Worm (Caenorhabditis elegans) whole organism, L1 larva: Measurements from ENCODE around the gene ifet-1.

ENCODE experiments used
- C16A3.4 ChIP-seq: fragments of 150-350 bp; optimal IDR thresholded peaks from 2 replicates; lab custom pipeline; 2014; ENCODE audit warnings: missing biosample characterization, missing genetic modification characterization
- aha-1 ChIP-seq: fragments of 150-350 bp; optimal IDR thresholded peaks from 2 replicates; lab custom pipeline; 2014; ENCODE audit warnings: missing biosample characterization, missing genetic modification characterization
- alr-1 ChIP-seq: fragments of 200-800 bp; sonication (Bioruptor generic); optimal IDR thresholded peaks from 2 replicates; lab custom pipeline; 2018; ENCODE audit warnings: borderline replicate concordance, mild to moderate bottlenecking, missing genetic modification characterization, missing compliant biosample characterization
- blmp-1 ChIP-seq: fragments of 150-350 bp; optimal IDR thresholded peaks from 2 replicates; lab custom pipeline; 2014; ENCODE audit warnings: missing biosample characterization, missing genetic modification characterization
- ceh-8 ChIP-seq: fragments of 200-800 bp; sonication (Bioruptor generic); optimal IDR thresholded peaks from 2 replicates; lab custom pipeline; 2018; ENCODE audit warnings: mild to moderate bottlenecking, missing genetic modification characterization, moderate library complexity, missing compliant biosample characterization
- ceh-82 ChIP-seq, 3 experiments: fragments of 150-350 bp in 1 of 3; sonication (generic microtip) in 2 of 3; optimal IDR thresholded peaks; 2 replicates each; lab custom pipeline; 2014 to 2017; ENCODE audit warnings: missing biosample characterization in 3 of 3, missing genetic modification characterization in 3 of 3
- ceh-88 ChIP-seq: fragments of 200-800 bp; sonication (Bioruptor generic); IDR thresholded peaks from 2 replicates; pipeline ENCODE4 v1.3.6; 2022; ENCODE audit warnings: missing genetic modification characterization, missing compliant biosample characterization
- dpl-1 ChIP-seq, 3 experiments: fragments of 150-350 bp in 2 of 3; sonication (generic microtip) in 1 of 3; optimal IDR thresholded peaks; 2 replicates each; lab custom pipeline; 2014 to 2017; ENCODE audit warnings: missing biosample characterization in 3 of 3, missing genetic modification characterization in 3 of 3, missing genetic modification reagents in 3 of 3
- efl-1 ChIP-seq, 4 experiments: fragments of 150-350 bp; optimal IDR thresholded peaks in 3 of 4; peaks in 1 of 4; 1 replicate in 1 of 4; 2 replicates in 3 of 4; lab custom pipeline; 2014; ENCODE audit warnings: missing biosample characterization in 2 of 4, missing genetic modification characterization in 2 of 4, missing genetic modification reagents in 2 of 4
- egl-13 ChIP-seq: sonication (generic microtip); optimal IDR thresholded peaks from 2 replicates; lab custom pipeline; 2016; ENCODE audit warnings: missing genotype, missing genetic modification reagents, missing genetic modification characterization, missing compliant biosample characterization
- egl-27 ChIP-seq, 2 experiments: fragments of 150-350 bp in 1 of 2; sonication (generic microtip); optimal IDR thresholded peaks; 3 replicates each; lab custom pipeline; 2017 to 2018; ENCODE audit warnings: missing biosample characterization in 2 of 2, missing genetic modification characterization in 2 of 2, missing genetic modification reagents in 2 of 2
- elt-2 ChIP-seq: sonication (generic microtip); optimal IDR thresholded peaks from 2 replicates; lab custom pipeline; 2016; ENCODE audit warnings: missing genetic modification characterization, mild to moderate bottlenecking, inconsistent platforms, missing compliant biosample characterization, missing genetic modification reagents
- elt-3 ChIP-seq, 6 experiments: fragments of 150-350 bp in 1 of 6; sonication (generic microtip); optimal IDR thresholded peaks; 2 replicates each; lab custom pipeline; 2017 to 2018; ENCODE audit warnings: missing biosample characterization in 6 of 6, missing genetic modification characterization in 6 of 6, inconsistent platforms in 1 of 6
- fkh-10 ChIP-seq: sonication (generic microtip); optimal IDR thresholded peaks from 2 replicates; lab custom pipeline; 2017; ENCODE audit warnings: missing biosample characterization, missing genetic modification reagents, missing genetic modification characterization
- grh-1 ChIP-seq: fragments of 200-800 bp; sonication (Bioruptor generic); IDR thresholded peaks from 2 replicates; pipeline ENCODE4 v1.3.6; 2022; ENCODE audit warnings: missing genetic modification reagents, missing genetic modification characterization, missing compliant biosample characterization
- hpl-2 ChIP-seq: fragments of 150-350 bp; optimal IDR thresholded peaks from 2 replicates; lab custom pipeline; 2014; ENCODE audit warnings: missing biosample characterization, missing genetic modification reagents, missing genetic modification characterization
- lin-14 ChIP-seq: fragments of 200-800 bp; sonication (Bioruptor generic); optimal IDR thresholded peaks from 2 replicates; lab custom pipeline; 2018; ENCODE audit warnings: mild to moderate bottlenecking, missing genetic modification characterization, moderate library complexity, missing compliant biosample characterization
- lin-15B ChIP-seq: fragments of 150-350 bp; sonication (generic microtip); optimal IDR thresholded peaks from 3 replicates; lab custom pipeline; 2014; ENCODE audit warnings: missing biosample characterization, missing genetic modification characterization
- lir-3 ChIP-seq: sonication (generic microtip); optimal IDR thresholded peaks from 2 replicates; lab custom pipeline; 2016; ENCODE audit warnings: mild to moderate bottlenecking, missing genetic modification characterization, moderate library complexity, missing compliant biosample characterization; ENCODE audit not compliant: poor library complexity
- lsy-2 ChIP-seq, 2 experiments: fragments of 150-350 bp; optimal IDR thresholded peaks; 2 replicates each; lab custom pipeline; 2014; ENCODE audit warnings: missing biosample characterization in 2 of 2, missing genetic modification characterization in 2 of 2
- mef-2 ChIP-seq: fragments of 150-350 bp; optimal IDR thresholded peaks from 2 replicates; lab custom pipeline; 2014; ENCODE audit warnings: missing biosample characterization, missing genetic modification characterization
- mep-1 ChIP-seq: fragments of 150-350 bp; optimal IDR thresholded peaks from 2 replicates; lab custom pipeline; 2014; ENCODE audit warnings: missing biosample characterization, missing genetic modification characterization
- nhr-11 ChIP-seq: fragments of 150-350 bp; optimal IDR thresholded peaks from 2 replicates; lab custom pipeline; 2014; ENCODE audit warnings: missing biosample characterization, missing genetic modification characterization
- nhr-12 ChIP-seq: sonication (generic microtip); optimal IDR thresholded peaks from 2 replicates; lab custom pipeline; 2017; ENCODE audit warnings: missing biosample characterization, missing genetic modification characterization
- nhr-19 ChIP-seq: fragments of 200-800 bp; sonication (Bioruptor generic); conservative IDR thresholded peaks from 2 replicates; pipeline ENCODE4 v1.3.6; 2022; ENCODE audit warnings: missing genetic modification characterization, missing compliant biosample characterization
- nhr-20 ChIP-seq: sonication (generic microtip); optimal IDR thresholded peaks from 2 replicates; lab custom pipeline; 2016; ENCODE audit warnings: mild to moderate bottlenecking, missing genetic modification characterization, missing compliant biosample characterization
- nhr-28 ChIP-seq: fragments of 150-350 bp; optimal IDR thresholded peaks from 2 replicates; lab custom pipeline; 2014; ENCODE audit warnings: missing biosample characterization, missing genetic modification characterization
- nhr-47 ChIP-seq: sonication (generic microtip); optimal IDR thresholded peaks from 2 replicates; lab custom pipeline; 2016; ENCODE audit warnings: mild to moderate bottlenecking, missing genetic modification characterization, moderate library complexity, missing compliant biosample characterization
- nhr-71 ChIP-seq: sonication (generic microtip); optimal IDR thresholded peaks from 2 replicates; lab custom pipeline; 2016; ENCODE audit warnings: mild to moderate bottlenecking, missing genetic modification characterization, moderate library complexity, missing compliant biosample characterization
- nhr-77 ChIP-seq: fragments of 150-350 bp; optimal IDR thresholded peaks from 2 replicates; lab custom pipeline; 2014; ENCODE audit warnings: missing biosample characterization, missing genetic modification characterization
- nhr-84 ChIP-seq: sonication (generic microtip); optimal IDR thresholded peaks from 2 replicates; lab custom pipeline; 2017; ENCODE audit warnings: missing biosample characterization, missing genetic modification characterization
- nhr-85 ChIP-seq: sonication (generic microtip); peaks from one replicate; lab custom pipeline; 2016; ENCODE audit warnings: missing genetic modification characterization, inconsistent platforms, missing compliant biosample characterization
- nhr-90 ChIP-seq: sonication (generic microtip); optimal IDR thresholded peaks from 2 replicates; lab custom pipeline; 2016; ENCODE audit warnings: mild to moderate bottlenecking, missing genetic modification characterization, missing compliant biosample characterization; ENCODE audit not compliant: poor library complexity
- pqm-1 ChIP-seq: sonication (generic microtip); optimal IDR thresholded peaks from 3 replicates; lab custom pipeline; 2017; ENCODE audit warnings: missing biosample characterization, missing genetic modification characterization
- rnt-1 ChIP-seq: sonication (generic microtip); optimal IDR thresholded peaks from 2 replicates; lab custom pipeline; 2016; ENCODE audit warnings: mild to moderate bottlenecking, missing genetic modification characterization, moderate library complexity, missing compliant biosample characterization
- skn-1 ChIP-seq: fragments of 150-350 bp; optimal IDR thresholded peaks from 2 replicates; lab custom pipeline; 2014; ENCODE audit warnings: missing biosample characterization, missing genetic modification characterization
- snpc-4 ChIP-seq: fragments of 150-350 bp; optimal IDR thresholded peaks from 2 replicates; lab custom pipeline; 2014; ENCODE audit warnings: missing biosample characterization, missing genetic modification characterization
- snu-23 ChIP-seq: sonication (generic microtip); optimal IDR thresholded peaks from 2 replicates; lab custom pipeline; 2016; ENCODE audit warnings: missing genetic modification characterization, missing compliant biosample characterization
- swsn-7 ChIP-seq: sonication (generic microtip); optimal IDR thresholded peaks from 2 replicates; lab custom pipeline; 2016; ENCODE audit warnings: missing genetic modification characterization, missing compliant biosample characterization
- tbx-2 ChIP-seq: sonication (generic microtip); optimal IDR thresholded peaks from 2 replicates; lab custom pipeline; 2016; ENCODE audit warnings: missing genetic modification characterization, missing compliant biosample characterization
- unc-130 ChIP-seq: fragments of 150-350 bp; optimal IDR thresholded peaks from 2 replicates; lab custom pipeline; 2017; ENCODE audit warnings: missing biosample characterization, missing genetic modification characterization, inconsistent platforms
- unc-30 ChIP-seq: sonication (generic microtip); optimal IDR thresholded peaks from 2 replicates; lab custom pipeline; 2017; ENCODE audit warnings: missing biosample characterization, missing genetic modification characterization
- vab-15 ChIP-seq: sonication (generic microtip); optimal IDR thresholded peaks from 2 replicates; lab custom pipeline; 2017; ENCODE audit warnings: missing genotype, mild to moderate bottlenecking, missing genetic modification characterization, missing compliant biosample characterization
- xbp-1 ChIP-seq: sonication (generic microtip); optimal IDR thresholded peaks from 2 replicates; lab custom pipeline; 2016; ENCODE audit warnings: missing genetic modification characterization, missing compliant biosample characterization
- zip-4 ChIP-seq: fragments of 200-800 bp; sonication (Bioruptor generic); optimal IDR thresholded peaks from 2 replicates; lab custom pipeline; 2018; ENCODE audit warnings: mild to moderate bottlenecking, missing genetic modification characterization, moderate library complexity, missing compliant biosample characterization
- ztf-11 ChIP-seq, 2 experiments: sonication (generic microtip); optimal IDR thresholded peaks; 2 replicates each; lab custom pipeline; 2016 to 2017; ENCODE audit warnings: missing genetic modification characterization in 2 of 2, missing biosample characterization in 1 of 2, missing compliant biosample characterization in 1 of 2
- ztf-4 ChIP-seq: fragments of 150-350 bp; optimal IDR thresholded peaks from 2 replicates; lab custom pipeline; 2014; ENCODE audit warnings: missing biosample characterization, missing genetic modification characterization

The ifet-1 gene

ce11 chrIII:4475428-4475968 lies 548 bp upstream of the ifet-1 start, which contains the start of gene rps-1 (continued):
- peak; percentile 91 for TF ChIP-seq aha-1 (tag; lab: Kevin White, UChicago)
- peak; percentile 87 for TF ChIP-seq unc-30 (tag; lab: Kevin White, UChicago)
- peak; percentile 87 for TF ChIP-seq blmp-1 (tag; lab: Kevin White, UChicago)
- peak; percentile 94 for TF ChIP-seq lin-15B (tag; lab: Kevin White, UChicago)
- TF ChIP-seq vab-15 = peak; percentile 96
- peak; percentile 99 for TF ChIP-seq rnt-1 (tag; lab: Kevin White, UChicago)
- peak; percentile 77 to 81 for TF ChIP-seq egl-27 (tag; optimal IDR thresholded peaks at IDR 0.05; lab: Kevin White, UChicago)
- peak; percentile 96 for TF ChIP-seq ceh-8 (GFP tag; lab: Kevin White, UChicago)
- TF ChIP-seq nhr-84 = peak; percentile 74
- TF ChIP-seq zip-4 (GFP tag; lab: Kevin White, UChicago) = peak; percentile 95
- TF ChIP-seq C16A3.4 = peak; percentile 99
- TF ChIP-seq alr-1 (tag; lab: Kevin White, UChicago) = no peak
- peak; percentile 95 for TF ChIP-seq ceh-88 (GFP tag; lab: Robert Waterston, UW)
- TF ChIP-seq lsy-2 (tag; optimal IDR thresholded peaks at IDR 0.05; lab: Kevin White, UChicago) = peak; percentile 100
- TF ChIP-seq nhr-20 (tag; lab: Kevin White, UChicago) = peak; percentile 99

DNA sequence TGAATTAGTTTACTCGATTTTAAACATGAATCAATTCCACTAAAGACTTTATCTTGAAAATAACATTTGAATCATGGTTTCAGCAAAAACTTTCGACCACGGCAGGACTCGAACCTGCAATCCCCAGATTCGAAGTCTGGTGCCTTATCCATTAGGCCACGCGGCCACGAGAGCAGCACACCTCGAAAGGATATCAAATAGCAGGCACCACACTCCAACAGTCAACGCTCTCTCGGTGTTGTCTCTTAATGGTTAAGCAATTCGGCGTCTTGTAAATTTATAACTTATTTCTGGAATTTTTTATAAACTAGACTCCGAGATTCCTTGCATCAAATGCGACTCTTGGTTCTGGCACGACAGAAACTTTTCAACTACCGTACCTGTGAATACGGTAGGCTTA lies 4.2 kb downstream of the ifet-1 start:
- TF ChIP-seq ceh-82 (tag; optimal IDR thresholded peaks at IDR 0.05; lab: Kevin White, UChicago) (peak in 2 of 3 experiments; percentile 49 to 64), vab-15 (no peak), ztf-11 (tag; optimal IDR thresholded peaks at IDR 0.05; lab: Kevin White, UChicago) (peak in 1 of 2 experiments; percentile 21), lsy-2 (tag; optimal IDR thresholded peaks at IDR 0.05; lab: Kevin White, UChicago) (peak; percentile 73 to 79), nhr-77 (no peak), lir-3 (tag; lab: Kevin White, UChicago) (peak; percentile 82), mep-1 (tag; lab: Kevin White, UChicago) (peak; percentile 67), ceh-8 (GFP tag; lab: Kevin White, UChicago) (peak; percentile 19), elt-2 (tag; lab: Kevin White, UChicago) (peak; percentile 0), nhr-90 (tag; lab: Kevin White, UChicago) (peak; percentile 58), xbp-1 (peak; percentile 44), lin-15B (tag; lab: Kevin White, UChicago) (no peak), nhr-28 (tag; lab: Kevin White, UChicago) (no peak), tbx-2 (peak; percentile 30), nhr-85 (tag; lab: Kevin White, UChicago) (peak; percentile 50), mef-2 (tag; lab: Kevin White, UChicago) (no peak), snu-23 (GFP tag; lab: Kevin White, UChicago) (peak; percentile 82), C16A3.4 (peak; percentile 57), efl-1 (optimal IDR thresholded peaks at IDR 0.05; lab: Kevin White, UChicago) (peak; percentile 48 to 54), efl-1 (GFP tag; optimal IDR thresholded peaks at IDR 0.05 in 1 of 2; lab: Kevin White, UChicago) (peak; percentile 27 to 93), snpc-4 (tag; lab: Kevin White, UChicago) (no peak), dpl-1 (GFP tag; optimal IDR thresholded peaks at IDR 0.05; lab: Kevin White, UChicago) (peak in 2 of 3 experiments; percentile 33 to 52), rnt-1 (tag; lab: Kevin White, UChicago) (peak; percentile 50), grh-1 (GFP tag; lab: Robert Waterston, UW) (peak; percentile 16; the same call in 1 of the 2 replicates), nhr-19 (GFP tag; lab: Robert Waterston, UW) (peak; percentile 57), unc-130 (tag; lab: Kevin White, UChicago) (no peak), pqm-1 (tag; lab: Kevin White, UChicago) (no peak), zip-4 (GFP tag; lab: Kevin White, UChicago) (no peak), nhr-11 (tag; lab: Kevin White, UChicago) (no peak), nhr-20 (tag; lab: Kevin White, UChicago) (peak; percentile 53), lin-14 (peak; percentile 57), nhr-47 (tag; lab: Kevin White, UChicago) (peak; percentile 71), swsn-7 (tag; lab: Kevin White, UChicago) (peak; percentile 62), skn-1 (tag; lab: Kevin White, UChicago) (peak; percentile 26), nhr-71 (tag; lab: Kevin White, UChicago) (peak; percentile 72), hpl-2 (no peak), ztf-4 (tag; lab: Kevin White, UChicago) (peak; percentile 53), blmp-1 (tag; lab: Kevin White, UChicago) (no peak), egl-13 (tag; lab: Kevin White, UChicago) (peak; percentile 24), elt-3 (tag; optimal IDR thresholded peaks at IDR 0.05; lab: Kevin White, UChicago) (peak in 1 of 6 experiments; percentile 50), fkh-10 (GFP tag; lab: Kevin White, UChicago) (no peak), nhr-12 (tag; lab: Kevin White, UChicago) (no peak)
